Worm (Caenorhabditis elegans): ENCODE data around the gene pfk-1.1.

The pfk-1.1 gene

DNA sequence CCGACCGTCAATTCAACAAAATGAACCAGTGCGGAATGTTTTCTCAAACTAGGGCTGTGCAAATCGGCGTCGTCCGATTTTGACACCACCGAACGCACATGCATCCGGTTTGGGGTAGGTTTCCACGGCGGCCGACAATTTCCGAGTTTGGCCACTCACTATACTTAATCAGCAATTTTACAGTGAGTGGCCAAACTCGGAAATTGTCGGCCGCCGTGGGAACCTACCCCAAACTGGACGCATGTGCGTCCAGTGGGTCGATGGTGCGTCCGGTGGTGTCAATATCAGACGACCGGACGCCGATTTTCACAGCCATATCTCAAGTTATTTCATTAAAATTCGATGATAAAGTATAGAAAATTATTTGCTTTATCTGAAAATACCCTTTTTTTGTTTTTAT lies 49.5 kb downstream of the pfk-1.1 start:
- TF ChIP-seq F22D6.2 (tag; optimal IDR thresholded peaks at IDR 0.05) (no peak), bed-1 (GFP tag; IDR thresholded peaks at IDR 0.05) (no peak), snpc-4 (GFP tag; optimal IDR thresholded peaks at IDR 0.05) (no peak), snpc-4 (tag; optimal IDR thresholded peaks at IDR 0.05) (peak in 2 of 4 experiments; percentile 54 to 80), lin-35 (GFP tag; optimal IDR thresholded peaks at IDR 0.05) (no peak)
